Fruit fly (Drosophila melanogaster) whole organism, embryonic: ENCODE measurements around the gene Ask1.

Experiments
- Atf6 ChIP-seq: fragments of 200-800 bp; sonication (Bioruptor generic); IDR thresholded peaks from 2 replicates; pipeline ENCODE4 v1.3.6; 2022; ENCODE audit warnings: missing biosample characterization, missing genetic modification characterization
- CG10209 ChIP-seq: fragments of 200-800 bp; sonication (Bioruptor generic); optimal IDR thresholded peaks from 3 replicates; lab custom pipeline; 2017; ENCODE audit warnings: missing biosample characterization, mild to moderate bottlenecking, missing genetic modification characterization, missing genetic modification reagents
- CG12071 ChIP-seq: fragments of 200-800 bp; sonication (Bioruptor generic); optimal IDR thresholded peaks from 3 replicates; lab custom pipeline; 2018; ENCODE audit warnings: missing biosample characterization, mild to moderate bottlenecking, missing genetic modification characterization
- CG13123 ChIP-seq: fragments of 200-800 bp; sonication (Bioruptor generic); optimal IDR thresholded peaks from 2 replicates; lab custom pipeline; 2016; ENCODE audit warnings: missing biosample characterization, missing genetic modification characterization
- CG16863 ChIP-seq: fragments of 200-800 bp; sonication (Bioruptor generic); optimal IDR thresholded peaks from 3 replicates; lab custom pipeline; 2016; ENCODE audit warnings: missing biosample characterization, missing genetic modification characterization
- CG17912 ChIP-seq: fragments of 200-800 bp; sonication (Bioruptor generic); optimal IDR thresholded peaks from 2 replicates; lab custom pipeline; 2018; ENCODE audit warnings: missing biosample characterization, mild to moderate bottlenecking, missing genetic modification characterization
- CG2678 ChIP-seq: fragments of 200-800 bp; sonication (Bioruptor generic); optimal IDR thresholded peaks from 3 replicates; lab custom pipeline; 2019; ENCODE audit warnings: missing biosample characterization, mild to moderate bottlenecking, missing genetic modification characterization, moderate library complexity
- CG2889 ChIP-seq: fragments of 200-800 bp; sonication (Bioruptor generic); IDR thresholded peaks from 3 replicates; pipeline ENCODE4 v1.3.6; 2022; ENCODE audit warnings: missing biosample characterization, missing genetic modification characterization
- CG32767 ChIP-seq: fragments of 200-800 bp; sonication (Bioruptor generic); IDR thresholded peaks from 2 replicates; pipeline ENCODE4 v1.3.6; 2022; ENCODE audit warnings: missing biosample characterization, missing genetic modification characterization
- CG3281 ChIP-seq: fragments of 200-800 bp; sonication (Bioruptor generic); optimal IDR thresholded peaks from 3 replicates; lab custom pipeline; 2017; ENCODE audit warnings: missing biosample characterization, mild to moderate bottlenecking, missing genetic modification characterization
- CG6175 ChIP-seq: fragments of 200-800 bp; sonication (Bioruptor generic); IDR thresholded peaks from 3 replicates; pipeline ENCODE4 v1.3.6; 2022; ENCODE audit warnings: missing biosample characterization, missing genetic modification characterization
- CG6854 ChIP-seq: fragments of 200-800 bp; sonication (Bioruptor generic); optimal IDR thresholded peaks from 3 replicates; lab custom pipeline; 2017; ENCODE audit warnings: missing biosample characterization, mild to moderate bottlenecking, missing genetic modification characterization
- CG7357 ChIP-seq: fragments of 200-800 bp; sonication (Bioruptor generic); IDR thresholded peaks from 3 replicates; pipeline ENCODE4 v1.3.6; 2022; ENCODE audit warnings: missing biosample characterization, missing genetic modification characterization
- CG7372 ChIP-seq: fragments of 200-800 bp; sonication (Bioruptor generic); IDR thresholded peaks from 2 replicates; pipeline ENCODE4 v1.3.6; 2022; ENCODE audit warnings: missing biosample characterization, missing genetic modification characterization
- CG7786 ChIP-seq: fragments of 200-800 bp; sonication (Bioruptor generic); optimal IDR thresholded peaks from 2 replicates; lab custom pipeline; 2016; ENCODE audit warnings: missing biosample characterization, missing genetic modification characterization
- CG8281 ChIP-seq: fragments of 200-800 bp; sonication (Bioruptor generic); optimal IDR thresholded peaks from 2 replicates; lab custom pipeline; 2018; ENCODE audit warnings: missing biosample characterization, mild to moderate bottlenecking, missing genetic modification characterization, moderate library complexity
- CkIIα-i1 ChIP-seq: fragments of 200-800 bp; sonication (Bioruptor generic); IDR thresholded peaks from 2 replicates; pipeline ENCODE4 v1.3.6; 2022; ENCODE audit warnings: missing biosample characterization, missing genetic modification characterization
- D ChIP-seq, 2 experiments: fragments of 200-800 bp in 1 of 2; fragments of >200 bp in 1 of 2; sonication (Bioruptor generic) in 1 of 2; optimal IDR thresholded peaks; 2 replicates in 1 of 2; 3 replicates in 1 of 2; lab custom pipeline; 2017; ENCODE audit warnings: mild to moderate bottlenecking in 1 of 2, missing biosample characterization in 1 of 2, missing genetic modification characterization in 1 of 2, missing genetic modification reagents in 1 of 2
- Dref ChIP-seq: fragments of 200-800 bp; sonication (Bioruptor generic); IDR thresholded peaks from 2 replicates; pipeline ENCODE4 v1.3.6; 2022; ENCODE audit warnings: missing biosample characterization, missing genetic modification characterization
- HLHmδ ChIP-seq: fragments of 200-800 bp; sonication (Bioruptor generic); optimal IDR thresholded peaks from 2 replicates; lab custom pipeline; 2018; ENCODE audit warnings: missing biosample characterization, mild to moderate bottlenecking, missing genetic modification characterization, moderate library complexity
- Hmr ChIP-seq: fragments of 200-800 bp; sonication (Bioruptor generic); optimal IDR thresholded peaks from 3 replicates; lab custom pipeline; 2017; ENCODE audit warnings: mild to moderate bottlenecking, missing biosample characterization, missing genetic modification reagents, missing genetic modification characterization
- Hmx ChIP-seq: fragments of 200-800 bp; sonication (Bioruptor generic); optimal IDR thresholded peaks from 2 replicates; lab custom pipeline; 2016; ENCODE audit warnings: missing biosample characterization, missing genetic modification characterization
- Hr3 ChIP-seq: fragments of 200-800 bp; sonication (Bioruptor generic); optimal IDR thresholded peaks from 3 replicates; lab custom pipeline; 2016; ENCODE audit warnings: missing biosample characterization, missing genetic modification characterization
- Lim3 ChIP-seq: fragments of 200-800 bp; sonication (Bioruptor generic); IDR thresholded peaks from 2 replicates; pipeline ENCODE4 v1.3.6; 2022; ENCODE audit warnings: missing biosample characterization, missing genetic modification characterization
- MBD-R2 ChIP-seq: fragments of 200-800 bp; sonication (Bioruptor generic); IDR thresholded peaks from 2 replicates; pipeline ENCODE4 v1.3.6; 2022; ENCODE audit warnings: missing biosample characterization, missing genetic modification characterization
- Max ChIP-seq: fragments of 200-800 bp; sonication (Bioruptor generic); optimal IDR thresholded peaks from 2 replicates; lab custom pipeline; 2016; ENCODE audit warnings: missing biosample characterization, mild to moderate bottlenecking, missing genetic modification characterization
- Six4 ChIP-seq: fragments of 200-800 bp; sonication (Bioruptor generic); optimal IDR thresholded peaks from 2 replicates; lab custom pipeline; 2016; ENCODE audit warnings: missing biosample characterization, missing genetic modification characterization
- Spps ChIP-seq: fragments of 200-800 bp; sonication (Bioruptor generic); optimal IDR thresholded peaks from 2 replicates; lab custom pipeline; 2018; ENCODE audit warnings: missing biosample characterization, mild to moderate bottlenecking, missing genetic modification characterization
- Xbp1 ChIP-seq: fragments of 200-800 bp; sonication (Bioruptor generic); optimal IDR thresholded peaks from 3 replicates; lab custom pipeline; 2016; ENCODE audit warnings: missing biosample characterization, mild to moderate bottlenecking, missing genetic modification characterization
- ara ChIP-seq: fragments of 200-800 bp; sonication (Bioruptor generic); IDR thresholded peaks from 2 replicates; pipeline ENCODE4 v1.3.6; 2022; ENCODE audit warnings: missing biosample characterization, missing genetic modification characterization
- ci ChIP-seq: fragments of 200-800 bp; sonication (Bioruptor generic); IDR thresholded peaks from 3 replicates; pipeline ENCODE4 v1.3.6; 2022; ENCODE audit warnings: missing biosample characterization, missing genetic modification characterization
- fu2 ChIP-seq: fragments of 200-800 bp; sonication (Bioruptor generic); optimal IDR thresholded peaks from 2 replicates; lab custom pipeline; 2016; ENCODE audit warnings: missing biosample characterization, missing genetic modification characterization
- gsb ChIP-seq: fragments of 200-800 bp; sonication (Bioruptor generic); IDR thresholded peaks from 2 replicates; pipeline ENCODE4 v1.3.6; 2022; ENCODE audit warnings: missing biosample characterization, missing genetic modification characterization
- gsb-n ChIP-seq: fragments of 200-800 bp; sonication (Bioruptor generic); optimal IDR thresholded peaks from 3 replicates; lab custom pipeline; 2018; ENCODE audit warnings: missing biosample characterization, mild to moderate bottlenecking, missing genetic modification characterization
- hkb ChIP-seq, 2 experiments: fragments of 200-800 bp in 1 of 2; fragments of >200 bp in 1 of 2; sonication (Bioruptor generic) in 1 of 2; IDR thresholded peaks in 1 of 2; optimal IDR thresholded peaks in 1 of 2; 2 replicates each; pipeline versions ENCODE4 v1.3.6 to Lab custom; 2017 to 2022; ENCODE audit warnings: missing biosample characterization in 1 of 2, missing genetic modification characterization in 1 of 2
- kni ChIP-seq: fragments of 200-800 bp; sonication (Bioruptor generic); optimal IDR thresholded peaks from 3 replicates; lab custom pipeline; 2017; ENCODE audit warnings: mild to moderate bottlenecking, missing biosample characterization, missing genetic modification reagents, missing genetic modification characterization
- knrl ChIP-seq: fragments of 200-800 bp; sonication (Bioruptor generic); IDR thresholded peaks from 3 replicates; pipeline ENCODE4 v1.3.6; 2022; ENCODE audit warnings: missing biosample characterization, missing genetic modification characterization; ENCODE audit not compliant: partially characterized antibody
- nau ChIP-seq: fragments of 200-800 bp; sonication (Bioruptor generic); optimal IDR thresholded peaks from 3 replicates; lab custom pipeline; 2017; ENCODE audit warnings: missing biosample characterization, mild to moderate bottlenecking, missing genetic modification characterization, missing genetic modification reagents
- pan ChIP-seq, 4 experiments: fragments of >200 bp in 3 of 4; fragments of 200-800 bp in 1 of 4; sonication (Bioruptor generic) in 1 of 4; optimal IDR thresholded peaks in 3 of 4; IDR thresholded peaks in 1 of 4; 2 replicates each; pipeline versions ENCODE4 v1.3.6 to Lab custom; 2017 to 2022; ENCODE audit warnings: missing biosample characterization in 2 of 4, missing genetic modification characterization in 2 of 4, mixed read lengths in 1 of 4
- repo ChIP-seq: fragments of 200-800 bp; sonication (Bioruptor generic); optimal IDR thresholded peaks from 2 replicates; lab custom pipeline; 2016; ENCODE audit warnings: missing biosample characterization, missing genetic modification characterization
- rib ChIP-seq: fragments of 200-800 bp; sonication (Bioruptor generic); IDR thresholded peaks from 2 replicates; pipeline ENCODE4 v1.3.6; 2022; ENCODE audit warnings: missing biosample characterization, missing genetic modification characterization
- row ChIP-seq: fragments of 200-800 bp; sonication (Bioruptor generic); IDR thresholded peaks from 3 replicates; pipeline ENCODE4 v1.3.6; 2022; ENCODE audit warnings: missing biosample characterization, missing genetic modification characterization
- sc ChIP-seq, 3 experiments: fragments of >200 bp in 2 of 3; fragments of 200-800 bp in 1 of 3; sonication (Bioruptor generic) in 1 of 3; optimal IDR thresholded peaks; 2 replicates in 2 of 3; 3 replicates in 1 of 3; lab custom pipeline; 2017; ENCODE audit warnings: mild to moderate bottlenecking in 1 of 3, missing biosample characterization in 1 of 3, missing genetic modification characterization in 1 of 3, missing genetic modification reagents in 1 of 3
- sd ChIP-seq: fragments of 200-800 bp; sonication (Bioruptor generic); optimal IDR thresholded peaks from 3 replicates; lab custom pipeline; 2018; ENCODE audit warnings: missing biosample characterization, mild to moderate bottlenecking, missing genetic modification characterization, moderate library complexity
- sug ChIP-seq: fragments of 200-800 bp; optimal IDR thresholded peaks from 2 replicates; lab custom pipeline; 2019; ENCODE audit warnings: missing biosample characterization, mild to moderate bottlenecking, missing genetic modification characterization, moderate library complexity
- twi ChIP-seq: fragments of 200-800 bp; optimal IDR thresholded peaks from 2 replicates; lab custom pipeline; 2019; ENCODE audit warnings: missing biosample characterization, mild to moderate bottlenecking, missing genetic modification characterization, moderate library complexity
- usp ChIP-seq: fragments of >200 bp; optimal IDR thresholded peaks from 2 replicates; lab custom pipeline; 2017; ENCODE audit warnings: missing biosample characterization, missing genetic modification characterization
- zen ChIP-seq: fragments of 200-800 bp; sonication (Bioruptor generic); optimal IDR thresholded peaks from 3 replicates; lab custom pipeline; 2018; ENCODE audit warnings: missing biosample characterization, mild to moderate bottlenecking, missing genetic modification characterization, moderate library complexity

The Ask1 gene

DNA sequence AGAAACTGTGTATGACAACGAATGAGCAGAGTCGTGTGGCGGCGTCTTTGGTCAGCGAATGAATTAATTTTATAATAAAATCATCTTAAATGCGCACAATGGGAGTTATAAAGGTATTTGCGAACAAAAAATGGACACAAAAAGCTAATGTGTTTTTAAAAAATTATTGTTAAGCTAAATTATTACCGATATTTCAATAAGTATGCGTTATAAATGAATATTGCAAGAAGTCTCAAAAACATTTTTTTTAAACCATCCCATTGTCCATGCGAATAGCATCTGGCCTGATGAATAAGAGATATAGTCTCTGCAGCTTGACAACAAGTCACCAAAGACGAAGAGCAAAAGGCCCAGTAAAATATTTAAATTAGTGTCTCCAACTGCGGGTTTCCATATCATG is 48.5 kb upstream of the Ask1 start (continued):
- no peak for TF ChIP-seq fu2 (GFP tag; lab: Kevin White, UChicago)
- TF ChIP-seq kni (GFP tag; lab: Kevin White, UChicago), result no peak
- TF ChIP-seq nau (GFP tag; lab: Kevin White, UChicago), result peak; percentile 57
- no peak for TF ChIP-seq D (optimal IDR thresholded peaks at IDR 0.05; lab: Kevin White, UChicago)
- peak; percentile 24 for TF ChIP-seq D (GFP tag; optimal IDR thresholded peaks at IDR 0.05; lab: Kevin White, UChicago)
- TF ChIP-seq ci (GFP tag; lab: Robert Waterston, UW), result peak; percentile 53; the same call in 1 of the 3 replicates
- TF ChIP-seq pan (optimal IDR thresholded peaks at IDR 0.05; lab: Kevin White, UChicago), result no peak
- TF ChIP-seq pan (GFP tag; optimal IDR thresholded peaks at IDR 0.05 in 1 of 2, IDR thresholded peaks at IDR 0.05 in 1 of 2), result peak in 1 of 2 experiments; percentile 87
- no peak for TF ChIP-seq Hmx (GFP tag; lab: Kevin White, UChicago)
- no peak for TF ChIP-seq twi (tag; lab: Kevin White, UChicago)
- TF ChIP-seq CG3281, result peak; percentile 65
- TF ChIP-seq HLHmδ, result no peak
- TF ChIP-seq CG10209 (GFP tag; lab: Kevin White, UChicago), result peak; percentile 36
- no peak for TF ChIP-seq CG13123 (GFP tag; lab: Kevin White, UChicago)
- TF ChIP-seq CkIIα-i1 (GFP tag; lab: Robert Waterston, UW), result no peak
- peak; percentile 38 for TF ChIP-seq CG16863
- TF ChIP-seq usp, result no peak
- peak; percentile 41; the same call in 1 of the 2 replicates for TF ChIP-seq CG7372 (GFP tag; lab: Robert Waterston, UW)
- no peak for TF ChIP-seq sc (optimal IDR thresholded peaks at IDR 0.05; lab: Kevin White, UChicago)
- TF ChIP-seq sc (GFP tag; optimal IDR thresholded peaks at IDR 0.05; lab: Kevin White, UChicago), result no peak
- TF ChIP-seq Dref, result no peak
- TF ChIP-seq sug (tag; lab: Kevin White, UChicago), result peak; percentile 30
- peak; percentile 61 for TF ChIP-seq CG12071 (GFP tag; lab: Kevin White, UChicago)
- TF ChIP-seq MBD-R2 (GFP tag; lab: Robert Waterston, UW), result no peak
- TF ChIP-seq zen (tag; lab: Kevin White, UChicago), result no peak
- TF ChIP-seq gsb (GFP tag; lab: Robert Waterston, UW), result 0 out of 2 replicates have a peak, but pooled peaks have one; percentile 44
- TF ChIP-seq ara, result peak; percentile 72
- peak; percentile 54; the same call in 1 of the 3 replicates for TF ChIP-seq CG2889 (GFP tag; lab: Robert Waterston, UW)
- peak; percentile 18 for TF ChIP-seq Hr3
- TF ChIP-seq CG17912 (GFP tag; lab: Kevin White, UChicago), result no peak
- peak; percentile 1 for TF ChIP-seq Six4 (GFP tag; lab: Kevin White, UChicago)
- no peak for TF ChIP-seq hkb (optimal IDR thresholded peaks at IDR 0.05; lab: Kevin White, UChicago)
- TF ChIP-seq hkb (GFP tag; IDR thresholded peaks at IDR 0.05; lab: Robert Waterston, UW), result peak; percentile 53
- TF ChIP-seq row (GFP tag; lab: Robert Waterston, UW), result peak; percentile 73
- peak; percentile 59 for TF ChIP-seq Xbp1
- no peak for TF ChIP-seq repo (GFP tag; lab: Kevin White, UChicago)
- peak; percentile 39 for TF ChIP-seq CG7786 (GFP tag; lab: Kevin White, UChicago)
- peak; percentile 82 for TF ChIP-seq CG2678 (tag; lab: Kevin White, UChicago)
- TF ChIP-seq Atf6, result peak; percentile 59; the same call in 1 of the 2 replicates
- peak; percentile 45 for TF ChIP-seq gsb-n (tag; lab: Kevin White, UChicago)
- TF ChIP-seq CG7357, result 0 out of 3 replicates have a peak, but pooled peaks have one; percentile 33
- 0 out of 2 replicates have a peak, but pooled peaks have one; percentile 36 for TF ChIP-seq rib (GFP tag; lab: Robert Waterston, UW)
- peak; percentile 44; the same call in 1 of the 2 replicates for TF ChIP-seq CG32767
- no peak for TF ChIP-seq Spps (tag; lab: Kevin White, UChicago)
- TF ChIP-seq Max, result no peak
- TF ChIP-seq Lim3, result no peak
- TF ChIP-seq CG6175 (GFP tag; lab: Robert Waterston, UW), result 0 out of 3 replicates have a peak, but pooled peaks have one; percentile 22
- TF ChIP-seq CG8281 (tag; lab: Kevin White, UChicago), result peak; percentile 42
- no peak for TF ChIP-seq knrl
- peak; percentile 32 for TF ChIP-seq sd (tag; lab: Kevin White, UChicago)
- TF ChIP-seq Hmr, result peak; percentile 74
- TF ChIP-seq CG6854, result peak; percentile 44
